Worm (Caenorhabditis elegans): Measurements from ENCODE around the gene mes-2.

mes-2 gene

ce11 chrII:14404741-14405488, 21.1 kb downstream of the mes-2 start (continued):
- TF ChIP-seq snpc-1.1 (tag; optimal IDR thresholded peaks at IDR 0.05; ENCODE audit: insufficient read depth) (no peak), K11D2.4 (GFP tag; IDR thresholded peaks at IDR 0.05) (no peak), lin-54 (GFP tag; optimal IDR thresholded peaks at IDR 0.05) (no peak), ztf-18 (tag; optimal IDR thresholded peaks at IDR 0.05) (no peak), madf-3 (GFP tag; IDR thresholded peaks at IDR 0.05) (no peak), B0336.3 (GFP tag; IDR thresholded peaks at IDR 0.05) (0 out of 2 replicates have a peak, but pooled peaks have one; percentile 25), ceh-100 (GFP tag; IDR thresholded peaks at IDR 0.05) (no peak), ztf-6 (GFP tag; IDR thresholded peaks at IDR 0.05) (no peak), F49E8.2 (tag; optimal IDR thresholded peaks at IDR 0.05; ENCODE audit: insufficient read depth) (no peak), ztf-28 (GFP tag; IDR thresholded peaks at IDR 0.05) (0 out of 2 replicates have a peak, but pooled peaks have one; percentile 22), somi-1 (GFP tag; optimal IDR thresholded peaks at IDR 0.05) (no peak), dpff-1 (tag; optimal IDR thresholded peaks at IDR 0.05) (no peak), tlf-1 (GFP tag; optimal IDR thresholded peaks at IDR 0.05) (no peak), ceh-40 (GFP tag; IDR thresholded peaks at IDR 0.05) (no peak), F10E7.11 (tag; optimal IDR thresholded peaks at IDR 0.05) (no peak), unc-62 (GFP tag; optimal IDR thresholded peaks at IDR 0.05) (no peak), let-526 (GFP tag; IDR thresholded peaks at IDR 0.05) (no peak), F39B2.1 (GFP tag; IDR thresholded peaks at IDR 0.05) (no peak), efl-1 (GFP tag; optimal IDR thresholded peaks at IDR 0.05) (no peak), repo-1 (tag; optimal IDR thresholded peaks at IDR 0.05) (no peak), hmg-20 (GFP tag; IDR thresholded peaks at IDR 0.05) (no peak), athp-1 (tag; optimal IDR thresholded peaks at IDR 0.05) (no peak), bed-2 (GFP tag; IDR thresholded peaks at IDR 0.05) (no peak), gei-17 (GFP tag; optimal IDR thresholded peaks at IDR 0.05) (no peak), lir-1 (GFP tag; conservative IDR thresholded peaks at IDR 0.05) (no peak), ztf-26 (tag; optimal IDR thresholded peaks at IDR 0.05) (peak; percentile 62), C17E4.6 (GFP tag; IDR thresholded peaks at IDR 0.05) (no peak), ceh-27 (GFP tag; optimal IDR thresholded peaks at IDR 0.05) (peak; percentile 19), ceh-91 (GFP tag; IDR thresholded peaks at IDR 0.05) (no peak), tbp1 (GFP tag; optimal IDR thresholded peaks at IDR 0.05) (no peak), hsf-1 (GFP tag; IDR thresholded peaks at IDR 0.05) (peak; percentile 95), pha-4 (tag; optimal IDR thresholded peaks at IDR 0.05) (no peak), nhr-120 (GFP tag; IDR thresholded peaks at IDR 0.05) (no peak), F57C9.4 (tag; optimal IDR thresholded peaks at IDR 0.05) (no peak), attf-6 (GFP tag; IDR thresholded peaks at IDR 0.05) (no peak), B0035.1 (tag; optimal IDR thresholded peaks at IDR 0.05) (no peak), egrh-3 (GFP tag; IDR thresholded peaks at IDR 0.05) (no peak), ztf-3 (GFP tag; optimal IDR thresholded peaks at IDR 0.05) (no peak), madf-8 (GFP tag; conservative IDR thresholded peaks at IDR 0.05) (no peak), hlh-26 (GFP tag; conservative IDR thresholded peaks at IDR 0.05) (no peak), snpc-4 (GFP tag; optimal IDR thresholded peaks at IDR 0.05) (no peak), snpc-4 (tag; optimal IDR thresholded peaks at IDR 0.05) (peak in 1 of 4 experiments; percentile 4), zfh-2 (GFP tag; conservative IDR thresholded peaks at IDR 0.05) (peak; percentile 73), Y53F4B.3 (GFP tag; IDR thresholded peaks at IDR 0.05) (no peak), nhr-80 (tag; optimal IDR thresholded peaks at IDR 0.05) (no peak), zim-3 (tag; optimal IDR thresholded peaks at IDR 0.05) (no peak), rec-8 (tag; optimal IDR thresholded peaks at IDR 0.05) (no peak), ZK185.1 (tag; optimal IDR thresholded peaks at IDR 0.05; ENCODE audit: poor library complexity, severe bottlenecking) (no peak)
